Fruit fly (Drosophila melanogaster): ENCODE measurements around the gene sens-2.

sens-2 gene

DNA sequence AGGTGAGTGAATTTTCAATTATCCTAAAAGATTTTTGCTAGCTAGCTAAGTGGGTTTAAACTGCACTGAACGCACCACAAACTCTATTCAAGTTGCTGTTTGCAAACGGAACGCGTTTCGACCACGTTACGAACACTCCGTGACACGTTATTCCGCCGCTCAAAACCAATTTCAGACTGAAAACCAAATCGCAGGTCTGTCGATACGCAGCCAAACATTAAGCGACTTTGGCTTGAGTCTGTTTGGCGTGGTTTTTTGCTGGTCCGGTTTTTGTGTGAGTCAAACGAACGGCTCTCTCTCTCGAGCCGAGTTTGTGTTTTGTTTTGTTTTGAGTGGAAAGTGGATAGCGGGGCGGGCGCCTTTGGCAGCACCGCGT, 27.3 kb upstream of the sens-2 start (continued):
- TF ChIP-seq CG42726 (GFP tag; IDR thresholded peaks at IDR 0.05; ENCODE audit: partially characterized antibody) (peak; percentile 59; the same call in 1 of the 2 replicates), Scr (GFP tag; IDR thresholded peaks at IDR 0.05; ENCODE audit: partially characterized antibody) (peak; percentile 25; the same call in 1 of the 2 replicates), gro (GFP tag; optimal IDR thresholded peaks at IDR 0.05) (no peak), bsh (GFP tag; optimal IDR thresholded peaks at IDR 0.05) (no peak), amos (GFP tag; IDR thresholded peaks at IDR 0.05; ENCODE audit: partially characterized antibody) (peak; percentile 14; the same call in 1 of the 2 replicates), rib (GFP tag; IDR thresholded peaks at IDR 0.05) (0 out of 2 replicates have a peak, but pooled peaks have one; percentile 10), al (GFP tag; IDR thresholded peaks at IDR 0.05) (no peak), Atf6 (GFP tag; IDR thresholded peaks at IDR 0.05) (no peak), CG1529 (GFP tag; optimal IDR thresholded peaks at IDR 0.05) (no peak), fd3F (GFP tag; optimal IDR thresholded peaks at IDR 0.05) (no peak), CTCF (GFP tag; optimal IDR thresholded peaks at IDR 0.05) (no peak), CG10209 (GFP tag; optimal IDR thresholded peaks at IDR 0.05) (no peak), vvl (GFP tag; IDR thresholded peaks at IDR 0.05) (peak; percentile 23; the same call in 1 of the 2 replicates), ro (GFP tag; IDR thresholded peaks at IDR 0.05) (no peak), CG10431 (GFP tag; optimal IDR thresholded peaks at IDR 0.05) (no peak), CG17829 (tag; optimal IDR thresholded peaks at IDR 0.05) (no peak), ase (GFP tag; IDR thresholded peaks at IDR 0.05) (no peak), CG34224 (GFP tag; IDR thresholded peaks at IDR 0.05; ENCODE audit: partially characterized antibody) (no peak), nerfin-1 (tag; optimal IDR thresholded peaks at IDR 0.05) (no peak), CG17612 (GFP tag; IDR thresholded peaks at IDR 0.05) (no peak), CG14441 (GFP tag; IDR thresholded peaks at IDR 0.05) (no peak), chinmo (GFP tag; IDR thresholded peaks at IDR 0.05; ENCODE audit: partially characterized antibody) (peak; percentile 74; the same call in 1 of the 4 replicates), CG17359 (tag; optimal IDR thresholded peaks at IDR 0.05) (peak; percentile 22), dati (GFP tag; IDR thresholded peaks at IDR 0.05) (no peak), CG7963 (GFP tag; IDR thresholded peaks at IDR 0.05; ENCODE audit: partially characterized antibody) (no peak), ttk (GFP tag; IDR thresholded peaks at IDR 0.05) (no peak), CG3163 (GFP tag; optimal IDR thresholded peaks at IDR 0.05) (peak; percentile 97), dysf (GFP tag; IDR thresholded peaks at IDR 0.05) (no peak), CG10543 (GFP tag; optimal IDR thresholded peaks at IDR 0.05) (peak; percentile 20), cg (GFP tag; optimal IDR thresholded peaks at IDR 0.05) (peak; percentile 33), CG4328 (GFP tag; optimal IDR thresholded peaks at IDR 0.05) (no peak), fd64A (GFP tag; optimal IDR thresholded peaks at IDR 0.05) (no peak), CG16863 (GFP tag; optimal IDR thresholded peaks at IDR 0.05) (no peak), CG5180 (GFP tag; optimal IDR thresholded peaks at IDR 0.05) (peak; percentile 78), Deaf1 (tag; optimal IDR thresholded peaks at IDR 0.05) (no peak), CG5245 (GFP tag; optimal IDR thresholded peaks at IDR 0.05) (no peak), CG1647 (GFP tag; optimal IDR thresholded peaks at IDR 0.05) (no peak), z (GFP tag; IDR thresholded peaks at IDR 0.05) (peak; percentile 97), CG11696 (GFP tag; IDR thresholded peaks at IDR 0.05) (no peak), CG17385 (GFP tag; optimal IDR thresholded peaks at IDR 0.05) (no peak), CG33557 (GFP tag; optimal IDR thresholded peaks at IDR 0.05) (no peak)

- TF ChIP-seq ssp (GFP tag; IDR thresholded peaks at IDR 0.05) (no peak), gt (GFP tag; IDR thresholded peaks at IDR 0.05) (no peak), CG18262 (tag; optimal IDR thresholded peaks at IDR 0.05) (peak; percentile 5), CG13894 (tag; optimal IDR thresholded peaks at IDR 0.05) (peak; percentile 88), az2 (GFP tag; optimal IDR thresholded peaks at IDR 0.05) (no peak), CG11695 (GFP tag; IDR thresholded peaks at IDR 0.05) (no peak), CG3407 (GFP tag; optimal IDR thresholded peaks at IDR 0.05) (no peak), Sry-δ (GFP tag; optimal IDR thresholded peaks at IDR 0.05) (no peak), NC2α (GFP tag; optimal IDR thresholded peaks at IDR 0.05) (no peak), CG4730 (GFP tag; IDR thresholded peaks at IDR 0.05) (no peak), Xrp1 (GFP tag; IDR thresholded peaks at IDR 0.05) (peak; percentile 37; the same call in 1 of the 2 replicates), her (GFP tag; optimal IDR thresholded peaks at IDR 0.05) (no peak), shn (GFP tag; optimal IDR thresholded peaks at IDR 0.05) (peak; percentile 21)
Measured at dm6 chr2L:6794956-6795522, 26.7 kb upstream of the sens-2 start.

All from whole organism, embryonic.